Worm (Caenorhabditis elegans) whole organism, L2 larva: ENCODE results near the gene F08F1.3.

ENCODE experiments used
- C34F6.9 ChIP-seq: fragments of 150-350 bp; optimal IDR thresholded peaks from 2 replicates; lab custom pipeline; 2014; ENCODE audit warnings: missing biosample characterization, missing genetic modification characterization
- F13H6.1 ChIP-seq: sonication (generic microtip); optimal IDR thresholded peaks from 2 replicates; lab custom pipeline; 2016; ENCODE audit warnings: missing genetic modification characterization, missing compliant biosample characterization
- R02D3.7 ChIP-seq: fragments of 150-350 bp; optimal IDR thresholded peaks from 2 replicates; lab custom pipeline; 2014; ENCODE audit warnings: missing biosample characterization, missing genetic modification characterization
- Y55F3AM.14 ChIP-seq: fragments of 200-800 bp; sonication (Bioruptor generic); optimal IDR thresholded peaks from 2 replicates; lab custom pipeline; 2018; ENCODE audit warnings: mild to moderate bottlenecking, missing genetic modification characterization, missing compliant biosample characterization
- ZK546.5 ChIP-seq: sonication (generic microtip); optimal IDR thresholded peaks from 2 replicates; lab custom pipeline; 2017; ENCODE audit warnings: missing biosample characterization, missing genetic modification characterization
- alr-1 ChIP-seq: fragments of 150-350 bp; optimal IDR thresholded peaks from 2 replicates; lab custom pipeline; 2014; ENCODE audit warnings: missing biosample characterization, missing genetic modification characterization
- aly-2 ChIP-seq: fragments of 150-350 bp; optimal IDR thresholded peaks from 2 replicates; lab custom pipeline; 2014; ENCODE audit warnings: missing biosample characterization, missing genetic modification characterization
- blmp-1 ChIP-seq: sonication (generic microtip); optimal IDR thresholded peaks from 2 replicates; lab custom pipeline; 2017; ENCODE audit warnings: missing genetic modification characterization, mild to moderate bottlenecking, missing compliant biosample characterization, antibody characterized with exemption, moderate library complexity; ENCODE audit not compliant: insufficient read depth
- crh-2 ChIP-seq: sonication (generic microtip); optimal IDR thresholded peaks from 2 replicates; lab custom pipeline; 2017; ENCODE audit warnings: missing biosample characterization, missing genetic modification characterization
- dmd-4 ChIP-seq: sonication (generic microtip); optimal IDR thresholded peaks from 2 replicates; lab custom pipeline; 2017; ENCODE audit warnings: missing biosample characterization, missing genetic modification characterization
- elt-1 ChIP-seq: fragments of 150-350 bp; optimal IDR thresholded peaks from 2 replicates; lab custom pipeline; 2014; ENCODE audit warnings: missing biosample characterization, missing genetic modification characterization
- fos-1 ChIP-seq: fragments of 150-350 bp; optimal IDR thresholded peaks from 2 replicates; lab custom pipeline; 2014; ENCODE audit warnings: missing biosample characterization, missing genetic modification characterization
- gmeb-1 ChIP-seq: fragments of 150-350 bp; optimal IDR thresholded peaks from 2 replicates; lab custom pipeline; 2014; ENCODE audit warnings: missing biosample characterization, missing genetic modification characterization
- lin-13 ChIP-seq: fragments of 150-350 bp; optimal IDR thresholded peaks from 2 replicates; lab custom pipeline; 2014; ENCODE audit warnings: missing biosample characterization, missing genetic modification reagents, missing genetic modification characterization
- lin-39 ChIP-seq: fragments of 150-350 bp; optimal IDR thresholded peaks from 2 replicates; lab custom pipeline; 2014; ENCODE audit warnings: missing biosample characterization, missing genetic modification reagents, missing genetic modification characterization
- mdl-1 ChIP-seq, 2 experiments: fragments of 150-350 bp in 1 of 2; sonication (generic microtip) in 1 of 2; optimal IDR thresholded peaks; 2 replicates each; lab custom pipeline; 2017; ENCODE audit warnings: missing biosample characterization in 2 of 2, missing genetic modification characterization in 2 of 2
- nhr-11 ChIP-seq: fragments of 150-350 bp; optimal IDR thresholded peaks from 2 replicates; lab custom pipeline; 2014; ENCODE audit warnings: missing biosample characterization, missing genetic modification characterization
- nhr-12 ChIP-seq: fragments of 150-350 bp; optimal IDR thresholded peaks from 2 replicates; lab custom pipeline; 2014; ENCODE audit warnings: missing biosample characterization, missing genetic modification characterization
- nhr-129 ChIP-seq: fragments of 150-350 bp; optimal IDR thresholded peaks from 2 replicates; lab custom pipeline; 2014; ENCODE audit warnings: missing biosample characterization, missing genetic modification characterization
- nhr-21 ChIP-seq: fragments of 150-350 bp; optimal IDR thresholded peaks from 2 replicates; lab custom pipeline; 2014; ENCODE audit warnings: missing biosample characterization, missing genetic modification characterization
- nhr-23 ChIP-seq: fragments of 150-350 bp; optimal IDR thresholded peaks from 2 replicates; lab custom pipeline; 2014; ENCODE audit warnings: missing biosample characterization, missing genetic modification reagents, missing genetic modification characterization
- nhr-237 ChIP-seq: fragments of 150-350 bp; optimal IDR thresholded peaks from 2 replicates; lab custom pipeline; 2014; ENCODE audit warnings: missing biosample characterization, missing genetic modification characterization
- nhr-25 ChIP-seq: fragments of 150-350 bp; sonication (generic microtip); optimal IDR thresholded peaks from 3 replicates; lab custom pipeline; 2014; ENCODE audit warnings: missing biosample characterization, missing genetic modification characterization
- peb-1 ChIP-seq: fragments of 150-350 bp; optimal IDR thresholded peaks from 2 replicates; lab custom pipeline; 2014; ENCODE audit warnings: missing biosample characterization, missing genetic modification characterization
- sem-4 ChIP-seq: fragments of 150-350 bp; optimal IDR thresholded peaks from 2 replicates; lab custom pipeline; 2014; ENCODE audit warnings: missing biosample characterization, missing genetic modification reagents, missing genetic modification characterization
- sma-3 ChIP-seq: sonication (generic microtip); optimal IDR thresholded peaks from 2 replicates; lab custom pipeline; 2016; ENCODE audit warnings: missing genetic modification reagents, missing genetic modification characterization, missing compliant biosample characterization
- sma-9 ChIP-seq, 2 experiments: fragments of 150-350 bp in 1 of 2; sonication (generic microtip) in 1 of 2; optimal IDR thresholded peaks; 2 replicates each; lab custom pipeline; 2014 to 2016; ENCODE audit warnings: missing genetic modification characterization in 2 of 2, mild to moderate bottlenecking in 1 of 2, missing biosample characterization in 1 of 2, missing compliant biosample characterization in 1 of 2, missing genetic modification reagents in 1 of 2, moderate library complexity in 1 of 2
- unc-39 ChIP-seq: fragments of 150-350 bp; optimal IDR thresholded peaks from 2 replicates; lab custom pipeline; 2014; ENCODE audit warnings: missing biosample characterization, missing genetic modification characterization
- unc-55 ChIP-seq: fragments of 150-350 bp; sonication (generic microtip); optimal IDR thresholded peaks from 3 replicates; lab custom pipeline; 2014; ENCODE audit warnings: missing biosample characterization, missing genetic modification reagents, missing genetic modification characterization
- unc-62 ChIP-seq: fragments of 150-350 bp; optimal IDR thresholded peaks from 2 replicates; lab custom pipeline; 2014; ENCODE audit warnings: missing biosample characterization, missing genetic modification reagents, missing genetic modification characterization
- zag-1 ChIP-seq: fragments of 150-350 bp; optimal IDR thresholded peaks from 2 replicates; lab custom pipeline; 2014; ENCODE audit warnings: missing biosample characterization, missing genetic modification characterization
- ztf-11 ChIP-seq: sonication (generic microtip); optimal IDR thresholded peaks from 2 replicates; lab custom pipeline; 2017; ENCODE audit warnings: missing biosample characterization, missing genetic modification characterization
- ztf-4 ChIP-seq: fragments of 150-350 bp; optimal IDR thresholded peaks from 2 replicates; lab custom pipeline; 2014; ENCODE audit warnings: missing biosample characterization, missing genetic modification characterization

Gene F08F1.3

ce11 chrX:8413130-8413529 lies 15.5 kb upstream of the F08F1.3 start, which contains the start of gene F08F1.4:
Gene F08F1.4 (plus strand): TSS chrX:8413430.
- no peak for TF ChIP-seq alr-1
- TF ChIP-seq nhr-129 (tag; lab: Kevin White, UChicago): no peak

ce11 chrX:8416819-8417218 lies 11.8 kb upstream of the F08F1.3 start, which contains the start of gene ced-8:
Gene ced-8 (minus strand): TSS chrX:8416919.
- TF ChIP-seq sem-4 (no peak), unc-55 (no peak), Y55F3AM.14 (GFP tag; lab: Kevin White, UChicago) (no peak), unc-39 (tag; lab: Kevin White, UChicago) (no peak), ztf-4 (no peak), zag-1 (tag; lab: Kevin White, UChicago) (no peak), sma-3 (GFP tag; lab: Kevin White, UChicago) (no peak), lin-39 (tag; lab: Kevin White, UChicago) (no peak), nhr-11 (tag; lab: Kevin White, UChicago) (no peak), aly-2 (no peak)

ce11 chrX:8417727-8418126 lies 10.9 kb upstream of the F08F1.3 start:
- TF ChIP-seq aly-2 (no peak), fos-1 (tag; lab: Kevin White, UChicago) (peak; percentile 19)

- no peak for TF ChIP-seq gmeb-1 (tag; lab: Kevin White, UChicago)
- no peak for TF ChIP-seq lin-13 (GFP tag; lab: Kevin White, UChicago)
- no peak for TF ChIP-seq nhr-129 (tag; lab: Kevin White, UChicago)
- no peak for TF ChIP-seq crh-2 (tag; lab: Kevin White, UChicago)
- TF ChIP-seq sem-4: peak; percentile 54
- peak; percentile 28 for TF ChIP-seq nhr-21 (tag; lab: Kevin White, UChicago)
- TF ChIP-seq mdl-1 (tag; optimal IDR thresholded peaks at IDR 0.05; lab: Kevin White, UChicago): no peak
- no peak for TF ChIP-seq sma-3 (GFP tag; lab: Kevin White, UChicago)
- TF ChIP-seq fos-1 (tag; lab: Kevin White, UChicago): no peak
- TF ChIP-seq lin-39 (tag; lab: Kevin White, UChicago): no peak
- TF ChIP-seq, all 48 proteins: peak for 2
Observed at ce11 chrX:8418382-8418781, 10.3 kb upstream of the F08F1.3 start, which contains the start of gene spp-13. Gene spp-13 (minus strand): TSS chrX:8418524.

- TF ChIP-seq nhr-25 (tag; lab: Kevin White, UChicago): no peak
- TF ChIP-seq R02D3.7 (tag; lab: Kevin White, UChicago): no peak
- no peak for TF ChIP-seq peb-1 (tag; lab: Kevin White, UChicago)
- TF ChIP-seq nhr-21 (tag; lab: Kevin White, UChicago): no peak
- peak; percentile 18 for TF ChIP-seq sma-9 (GFP tag; optimal IDR thresholded peaks at IDR 0.05; lab: Kevin White, UChicago)
- no peak for TF ChIP-seq sma-9 (tag; optimal IDR thresholded peaks at IDR 0.05; lab: Kevin White, UChicago)
- no peak for TF ChIP-seq Y55F3AM.14 (GFP tag; lab: Kevin White, UChicago)
- no peak for TF ChIP-seq fos-1 (tag; lab: Kevin White, UChicago)
- no peak for TF ChIP-seq ztf-11
Observed at ce11 chrX:8419252-8419651, 9.4 kb upstream of the F08F1.3 start.

ce11 chrX:8421594-8421993 lies 7.0 kb upstream of the F08F1.3 start:
- TF ChIP-seq blmp-1 (tag; lab: Kevin White, UChicago): no peak
- no peak for TF ChIP-seq dmd-4 (tag; lab: Kevin White, UChicago)
- no peak for TF ChIP-seq zag-1 (tag; lab: Kevin White, UChicago)
- no peak for TF ChIP-seq elt-1 (tag; lab: Kevin White, UChicago)
- TF ChIP-seq nhr-237 (tag; lab: Kevin White, UChicago): no peak
- TF ChIP-seq nhr-23 (tag; lab: Kevin White, UChicago): no peak
- no peak for TF ChIP-seq C34F6.9 (tag; lab: Kevin White, UChicago)
- no peak for TF ChIP-seq ZK546.5 (tag; lab: Kevin White, UChicago)
- TF ChIP-seq peb-1 (tag; lab: Kevin White, UChicago): no peak
- no peak for TF ChIP-seq sma-9 (GFP tag; optimal IDR thresholded peaks at IDR 0.05; lab: Kevin White, UChicago)
- TF ChIP-seq sma-9 (tag; optimal IDR thresholded peaks at IDR 0.05; lab: Kevin White, UChicago): no peak
- no peak for TF ChIP-seq nhr-12 (tag; lab: Kevin White, UChicago)
- no peak for TF ChIP-seq unc-62
- TF ChIP-seq nhr-11 (tag; lab: Kevin White, UChicago): no peak
- TF ChIP-seq F13H6.1 (tag; lab: Kevin White, UChicago): no peak
- no peak for TF ChIP-seq unc-39 (tag; lab: Kevin White, UChicago)
